Fruit fly (Drosophila melanogaster): ENCODE data around the gene CG33658.

Gene CG33658

dm6 chr3R:24816993-24817854, 23.7 kb downstream of the CG33658 start, which contains the start of the genes CG5808 and Saf-B (continued):
- TF ChIP-seq CG4730 (GFP tag; IDR thresholded peaks at IDR 0.05) (no peak), TFAM (GFP tag; optimal IDR thresholded peaks at IDR 0.05) (no peak), fru (optimal IDR thresholded peaks at IDR 0.05) (no peak), unc-4 (GFP tag; IDR thresholded peaks at IDR 0.05; ENCODE audit: partially characterized antibody) (peak; percentile 77), dm (GFP tag; optimal IDR thresholded peaks at IDR 0.05) (no peak), sob (GFP tag; IDR thresholded peaks at IDR 0.05) (peak; percentile 33; the same call in 1 of the 2 replicates), nom (GFP tag; optimal IDR thresholded peaks at IDR 0.05) (no peak), bsh (GFP tag; optimal IDR thresholded peaks at IDR 0.05) (no peak), CG14014 (GFP tag; IDR thresholded peaks at IDR 0.05) (no peak), CG13123 (GFP tag; optimal IDR thresholded peaks at IDR 0.05) (no peak), Oaz (GFP tag; IDR thresholded peaks at IDR 0.05) (no peak), usp (GFP tag; optimal IDR thresholded peaks at IDR 0.05) (no peak), CG10431 (GFP tag; optimal IDR thresholded peaks at IDR 0.05) (no peak), Pdp1 (GFP tag; optimal IDR thresholded peaks at IDR 0.05) (no peak), jing (GFP tag; optimal IDR thresholded peaks at IDR 0.05) (no peak)

DNA sequence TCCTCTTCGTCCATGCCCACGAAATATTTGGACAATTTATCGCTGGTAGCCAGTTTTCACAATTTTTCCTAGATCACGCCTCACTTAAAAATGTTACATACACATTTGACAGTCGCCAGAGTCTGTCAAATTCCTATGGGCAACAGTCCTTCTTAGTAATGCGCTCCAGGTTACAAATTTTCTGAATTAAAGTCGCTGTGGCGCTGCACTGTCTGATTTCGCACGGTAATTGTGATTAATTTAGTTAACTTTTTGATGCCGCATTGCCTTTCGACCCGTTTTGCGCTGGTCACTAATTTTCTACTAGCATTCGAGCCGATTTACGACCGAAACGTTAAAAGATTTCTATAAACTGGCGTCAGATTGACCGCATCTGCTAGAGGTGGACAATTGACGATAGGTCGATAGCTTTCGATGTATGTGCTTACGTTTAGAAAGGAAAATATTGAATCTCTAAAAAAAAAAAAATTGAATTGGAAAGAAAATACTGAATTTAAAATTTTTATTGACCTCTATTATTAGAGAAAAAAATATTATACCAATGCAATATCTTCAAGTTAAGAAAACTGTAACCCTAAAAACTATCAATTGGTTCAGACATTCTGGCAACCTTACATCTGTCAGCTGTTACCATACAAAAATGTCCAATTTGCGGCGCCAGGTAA, 27.2 kb downstream of the CG33658 start, which contains the start of the genes lili and CG34150:
Gene lili (minus strand): TSS at position 376 of the 665 bp plus-strand sequence.
Gene CG34150 (plus strand): TSS at position 626 of the 665 bp plus-strand sequence.
- TF ChIP-seq Dad (GFP tag; optimal IDR thresholded peaks at IDR 0.05) (peak; percentile 73), Atf3 (GFP tag; optimal IDR thresholded peaks at IDR 0.05) (peak; percentile 43), eyg (GFP tag; optimal IDR thresholded peaks at IDR 0.05) (no peak), CG9215 (GFP tag; IDR thresholded peaks at IDR 0.05) (peak; percentile 73), Xbp1 (GFP tag; optimal IDR thresholded peaks at IDR 0.05) (peak; percentile 84), Rx (GFP tag; IDR thresholded peaks at IDR 0.05) (no peak), gem (tag; optimal IDR thresholded peaks at IDR 0.05) (peak; percentile 83), Ravus (GFP tag; IDR thresholded peaks at IDR 0.05) (no peak), Bteb2 (GFP tag; optimal IDR thresholded peaks at IDR 0.05) (peak; percentile 86), CG3407 (GFP tag; optimal IDR thresholded peaks at IDR 0.05) (peak; percentile 13), CG43689 (GFP tag; IDR thresholded peaks at IDR 0.05) (no peak), TFAM (GFP tag; optimal IDR thresholded peaks at IDR 0.05) (no peak), Doc2 (GFP tag; IDR thresholded peaks at IDR 0.05) (no peak), E2f2 (GFP tag; IDR thresholded peaks at IDR 0.05) (peak; percentile 76), CG7839 (tag; optimal IDR thresholded peaks at IDR 0.05) (peak; percentile 74), cg (GFP tag; optimal IDR thresholded peaks at IDR 0.05) (no peak), tio (GFP tag; optimal IDR thresholded peaks at IDR 0.05) (peak; percentile 54), bowl (GFP tag; IDR thresholded peaks at IDR 0.05) (no peak), Taf1 (GFP tag; IDR thresholded peaks at IDR 0.05) (peak; percentile 77), gce (GFP tag; IDR thresholded peaks at IDR 0.05) (no peak), Oaz (GFP tag; IDR thresholded peaks at IDR 0.05) (0 out of 2 replicates have a peak, but pooled peaks have one; percentile 55), yki (optimal IDR thresholded peaks at IDR 0.05) (no peak), Hr39 (optimal IDR thresholded peaks at IDR 0.05) (no peak), aop (GFP tag; IDR thresholded peaks at IDR 0.05) (no peak), CG2678 (tag; optimal IDR thresholded peaks at IDR 0.05) (peak; percentile 81), NC2α (GFP tag; optimal IDR thresholded peaks at IDR 0.05) (no peak), CG10462 (GFP tag; optimal IDR thresholded peaks at IDR 0.05) (peak; percentile 71), Dbx (GFP tag; IDR thresholded peaks at IDR 0.05) (peak; percentile 82), CG3995 (GFP tag; optimal IDR thresholded peaks at IDR 0.05) (peak; percentile 23), crol (GFP tag; IDR thresholded peaks at IDR 0.05) (no peak), CG31365 (tag; optimal IDR thresholded peaks at IDR 0.05) (no peak), fd102C (GFP tag; optimal IDR thresholded peaks at IDR 0.05) (no peak), lola (GFP tag; optimal IDR thresholded peaks at IDR 0.05) (peak in 1 of 3 experiments; percentile 74), bcd (GFP tag; optimal IDR thresholded peaks at IDR 0.05) (peak; percentile 53), CG8944 (GFP tag; optimal IDR thresholded peaks at IDR 0.05) (peak; percentile 67), pnt (GFP tag; optimal IDR thresholded peaks at IDR 0.05) (peak; percentile 3)
